Worm (Caenorhabditis elegans): Measurements from ENCODE around the gene idpc-5.

The idpc-5 gene

DNA sequence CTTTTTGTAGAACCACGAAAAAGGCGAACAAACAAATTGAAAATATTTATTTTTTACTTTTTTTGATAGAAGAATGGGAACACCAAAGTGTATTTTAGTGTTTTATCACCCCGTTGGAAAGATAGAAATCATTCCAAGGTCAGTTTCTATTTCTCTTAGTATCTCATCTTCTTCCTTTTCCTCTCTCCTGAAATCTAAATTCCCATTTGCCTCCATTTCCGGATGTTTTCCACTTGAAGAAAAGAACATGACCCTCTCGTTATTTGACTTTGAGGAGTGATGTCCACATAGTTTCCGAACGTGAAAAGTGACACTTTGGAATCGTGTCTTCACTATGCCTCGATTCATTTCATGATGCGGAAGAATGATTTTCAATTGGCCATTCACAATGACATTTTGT is 35.1 kb downstream of the idpc-5 start:
- TF ChIP-seq hmbx-1 (tag; optimal IDR thresholded peaks at IDR 0.05) (no peak), ceh-13 (GFP tag; optimal IDR thresholded peaks at IDR 0.05) (no peak), tbx-37 (GFP tag; conservative IDR thresholded peaks at IDR 0.05) (no peak), B0310.2 (tag; optimal IDR thresholded peaks at IDR 0.05) (no peak), scrt-1 (GFP tag; IDR thresholded peaks at IDR 0.05) (no peak), ceh-36 (tag; optimal IDR thresholded peaks at IDR 0.05) (no peak), flt-1 (GFP tag; IDR thresholded peaks at IDR 0.05) (no peak), tbx-11 (GFP tag; IDR thresholded peaks at IDR 0.05) (no peak), hnd-1 (tag; optimal IDR thresholded peaks at IDR 0.05) (no peak), ama-1 (optimal IDR thresholded peaks at IDR 0.05) (no peak), aly-1 (tag; optimal IDR thresholded peaks at IDR 0.05) (no peak)

- TF ChIP-seq ets-7 (tag; optimal IDR thresholded peaks at IDR 0.05) = no peak
- TF ChIP-seq aly-1 (tag; optimal IDR thresholded peaks at IDR 0.05) = no peak
- no peak for TF ChIP-seq tra-4 (tag; optimal IDR thresholded peaks at IDR 0.05)
- TF ChIP-seq hmbx-1 (tag; optimal IDR thresholded peaks at IDR 0.05) = no peak
- no peak for TF ChIP-seq flt-1 (GFP tag; IDR thresholded peaks at IDR 0.05)
- TF ChIP-seq pes-1 (GFP tag; IDR thresholded peaks at IDR 0.05) = no peak
- TF ChIP-seq tbx-37 (GFP tag; conservative IDR thresholded peaks at IDR 0.05) = no peak
- TF ChIP-seq F13C5.2 (tag; optimal IDR thresholded peaks at IDR 0.05) = no peak
- TF ChIP-seq ceh-13 (GFP tag; optimal IDR thresholded peaks at IDR 0.05) = no peak
- TF ChIP-seq B0310.2 (tag; optimal IDR thresholded peaks at IDR 0.05) = no peak
- no peak for TF ChIP-seq hmg-4 (GFP tag; optimal IDR thresholded peaks at IDR 0.05)
- TF ChIP-seq ceh-36 (tag; optimal IDR thresholded peaks at IDR 0.05) = no peak
- TF ChIP-seq tbx-11 (GFP tag; IDR thresholded peaks at IDR 0.05) = no peak
Observed at ce11 chrV:9584263-9584662, 38.5 kb downstream of the idpc-5 start.

DNA sequence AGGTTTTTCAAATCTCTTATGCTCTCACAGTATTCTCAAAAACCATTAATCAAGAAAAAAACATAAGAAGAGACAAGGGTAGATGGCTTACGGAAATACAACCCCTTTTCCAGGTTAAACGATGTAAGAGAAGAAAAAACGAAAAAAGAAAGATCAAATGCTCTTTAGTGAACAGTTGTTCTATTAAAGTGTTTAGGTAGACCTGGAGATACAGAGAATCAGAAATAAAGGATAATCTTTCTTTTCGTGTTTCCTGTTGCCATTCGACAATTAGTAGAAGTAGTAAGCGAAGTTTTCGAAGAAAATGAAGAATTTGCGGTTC is 39.5 kb downstream of the idpc-5 start, which contains the start of gene K09G1.1:
Gene K09G1.1 (plus strand): TSS at position 223 of the 322 bp plus-strand sequence.
- TF ChIP-seq sea-1 (GFP tag; conservative IDR thresholded peaks at IDR 0.05) = no peak
- no peak for TF ChIP-seq hmg-4 (GFP tag; optimal IDR thresholded peaks at IDR 0.05)
- no peak for TF ChIP-seq pes-1 (GFP tag; IDR thresholded peaks at IDR 0.05)
- no peak for TF ChIP-seq hmbx-1 (tag; optimal IDR thresholded peaks at IDR 0.05)
- TF ChIP-seq tbx-11 (GFP tag; IDR thresholded peaks at IDR 0.05) = no peak
- TF ChIP-seq ceh-36 (tag; optimal IDR thresholded peaks at IDR 0.05) = no peak
- TF ChIP-seq flt-1 (GFP tag; IDR thresholded peaks at IDR 0.05) = no peak
- no peak for TF ChIP-seq hnd-1 (tag; optimal IDR thresholded peaks at IDR 0.05)
- TF ChIP-seq B0310.2 (tag; optimal IDR thresholded peaks at IDR 0.05) = no peak
- TF ChIP-seq tra-4 (tag; optimal IDR thresholded peaks at IDR 0.05) = no peak
- no peak for TF ChIP-seq F13C5.2 (tag; optimal IDR thresholded peaks at IDR 0.05)
- TF ChIP-seq ets-7 (tag; optimal IDR thresholded peaks at IDR 0.05) = no peak
- no peak for TF ChIP-seq aly-1 (tag; optimal IDR thresholded peaks at IDR 0.05)
- no peak for TF ChIP-seq tbx-37 (GFP tag; conservative IDR thresholded peaks at IDR 0.05)
- no peak for TF ChIP-seq ceh-13 (GFP tag; optimal IDR thresholded peaks at IDR 0.05)
- TF ChIP-seq scrt-1 (GFP tag; IDR thresholded peaks at IDR 0.05) = no peak

DNA sequence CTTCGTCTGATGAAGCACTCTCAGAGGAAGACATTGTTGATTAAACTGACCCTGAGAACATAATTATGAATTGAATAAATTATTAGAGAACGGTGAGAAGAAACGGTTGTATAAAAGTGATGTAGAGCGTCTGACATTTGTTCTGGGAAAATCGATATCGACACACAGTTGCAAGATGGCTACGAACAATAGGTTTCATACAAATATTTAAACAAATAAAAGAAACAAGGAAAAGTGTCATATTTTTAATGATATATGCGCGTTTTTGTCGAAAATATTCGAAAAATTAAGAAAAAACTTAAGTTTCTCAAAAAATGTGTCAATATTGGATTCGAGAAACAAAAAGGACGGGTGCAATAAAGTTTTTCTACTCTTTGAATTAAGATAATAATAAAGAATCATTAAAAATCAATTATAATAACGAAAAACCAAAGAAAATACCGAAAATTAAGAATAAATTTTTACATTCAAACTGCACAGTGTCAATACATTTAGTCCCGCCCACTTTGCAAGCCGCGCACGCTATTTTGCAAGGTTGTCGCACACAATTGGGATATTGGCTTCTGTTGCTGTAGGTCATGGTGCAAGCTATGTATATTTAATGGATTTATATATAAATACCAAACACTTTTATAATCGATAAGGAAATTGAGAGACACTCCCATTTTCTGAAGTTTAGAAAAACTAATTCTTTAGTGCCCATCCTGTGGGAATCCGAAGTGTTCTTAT is 40.0 kb downstream of the idpc-5 start, which contains the start of gene rtfo-1:
Gene rtfo-1 (minus strand): TSS at position 51 of the 729 bp plus-strand sequence.
- TF ChIP-seq hmbx-1 (tag; optimal IDR thresholded peaks at IDR 0.05) = no peak
- peak; percentile 42 for TF ChIP-seq ceh-13 (GFP tag; optimal IDR thresholded peaks at IDR 0.05)
- TF ChIP-seq hnd-1 (tag; optimal IDR thresholded peaks at IDR 0.05) = peak; percentile 6
- TF ChIP-seq B0310.2 (tag; optimal IDR thresholded peaks at IDR 0.05) = no peak
- no peak for TF ChIP-seq tra-4 (tag; optimal IDR thresholded peaks at IDR 0.05)
- TF ChIP-seq aly-1 (tag; optimal IDR thresholded peaks at IDR 0.05) = no peak
- peak; percentile 79 for TF ChIP-seq F13C5.2 (tag; optimal IDR thresholded peaks at IDR 0.05)
- no peak for TF ChIP-seq sea-1 (GFP tag; conservative IDR thresholded peaks at IDR 0.05)
- peak; percentile 14; the same call in 1 of the 2 replicates for TF ChIP-seq tbx-11 (GFP tag; IDR thresholded peaks at IDR 0.05)
- no peak for TF ChIP-seq ama-1 (optimal IDR thresholded peaks at IDR 0.05)
- TF ChIP-seq ets-7 (tag; optimal IDR thresholded peaks at IDR 0.05) = no peak
- TF ChIP-seq tbx-37 (GFP tag; conservative IDR thresholded peaks at IDR 0.05) = peak; percentile 62
- TF ChIP-seq flt-1 (GFP tag; IDR thresholded peaks at IDR 0.05) = peak; percentile 50; the same call in 1 of the 2 replicates
- no peak; the same call in 1 of the 2 replicates for TF ChIP-seq pes-1 (GFP tag; IDR thresholded peaks at IDR 0.05)
- TF ChIP-seq hmg-4 (GFP tag; optimal IDR thresholded peaks at IDR 0.05) = no peak
- peak; percentile 41; the same call in 1 of the 2 replicates for TF ChIP-seq scrt-1 (GFP tag; IDR thresholded peaks at IDR 0.05)
- TF ChIP-seq ceh-36 (tag; optimal IDR thresholded peaks at IDR 0.05) = peak; percentile 39

DNA sequence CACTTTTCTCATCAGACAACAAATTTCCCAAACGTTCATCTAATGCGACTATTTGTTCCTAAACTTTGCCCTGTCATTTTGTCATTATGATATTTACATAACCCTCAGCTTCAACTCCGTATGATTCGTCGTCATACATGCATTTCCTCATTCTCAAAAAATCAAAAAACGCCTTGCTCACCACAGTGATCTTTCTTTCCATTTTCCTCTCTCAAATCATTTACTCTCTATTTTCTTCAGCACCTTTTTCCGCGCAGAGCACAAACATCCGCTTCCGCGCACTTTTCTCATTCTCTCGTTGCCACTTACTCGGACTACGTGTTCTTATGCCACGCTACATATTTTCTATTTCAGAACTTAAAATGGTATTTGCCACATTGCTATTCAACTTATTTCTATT is 45.7 kb downstream of the idpc-5 start, which contains the start of gene F25B3.2:
Gene F25B3.2 (plus strand): TSS at position 301 of the 400 bp plus-strand sequence.
- TF ChIP-seq B0310.2 (tag; optimal IDR thresholded peaks at IDR 0.05) (no peak), tra-4 (tag; optimal IDR thresholded peaks at IDR 0.05) (no peak), sea-1 (GFP tag; conservative IDR thresholded peaks at IDR 0.05) (no peak)

All from whole organism, early embryonic.